Fruit fly (Drosophila melanogaster): Measurements from ENCODE around the gene CG34348.
A peak's percentile ranks its signal among the peaks of the same experiment; 100 is the strongest.

The CG34348 gene

DNA sequence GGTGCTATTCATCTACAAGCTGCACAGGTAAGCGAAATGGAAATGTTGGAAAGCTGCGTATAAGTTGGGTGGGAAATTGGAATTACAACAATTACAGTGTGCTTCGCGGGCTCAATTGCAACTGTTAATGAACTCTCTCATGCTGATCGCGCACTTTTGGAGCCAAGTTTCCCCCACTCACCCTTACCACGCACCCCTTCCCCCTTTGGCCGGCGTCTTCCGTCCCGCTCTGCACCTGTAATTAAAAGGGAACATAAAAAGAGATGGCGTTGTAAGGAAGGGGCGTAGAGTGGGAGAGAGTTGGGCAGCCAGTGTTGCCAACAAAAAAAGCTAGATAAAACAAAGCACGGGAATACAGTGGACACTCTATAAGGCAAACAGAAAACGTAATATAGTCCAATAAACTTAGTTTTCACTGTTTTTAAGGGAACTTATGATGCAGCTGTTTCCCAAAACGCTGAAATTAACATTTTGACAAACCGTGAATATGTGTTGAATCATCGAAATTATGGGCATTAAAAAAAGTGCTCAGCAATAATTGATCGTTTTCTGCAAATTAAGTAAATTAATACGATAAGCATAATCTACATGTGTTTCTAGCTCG, 1.1 kb downstream of the CG34348 start:
- TF ChIP-seq pad (GFP tag; optimal IDR thresholded peaks at IDR 0.05), result peak; percentile 97
- peak; percentile 9 for TF ChIP-seq CG14711 (tag; optimal IDR thresholded peaks at IDR 0.05)
- peak; percentile 44 for TF ChIP-seq CG5204 (GFP tag; optimal IDR thresholded peaks at IDR 0.05)
- no peak for TF ChIP-seq bab1 (GFP tag; optimal IDR thresholded peaks at IDR 0.05)
- peak; percentile 34 for TF ChIP-seq CG11617 (GFP tag; optimal IDR thresholded peaks at IDR 0.05)
- TF ChIP-seq ovo (GFP tag; optimal IDR thresholded peaks at IDR 0.05), result peak; percentile 36
- no peak for TF ChIP-seq Clk (GFP tag; optimal IDR thresholded peaks at IDR 0.05)
- peak; percentile 7 for TF ChIP-seq CG7045 (GFP tag; optimal IDR thresholded peaks at IDR 0.05)
- peak; percentile 29 for TF ChIP-seq CG1620 (GFP tag; optimal IDR thresholded peaks at IDR 0.05)
- peak; percentile 23 for TF ChIP-seq CG7101 (tag; optimal IDR thresholded peaks at IDR 0.05)
- TF ChIP-seq kay (GFP tag; ENCODE audit: borderline replicate concordance), result no peak
- peak; percentile 16 for TF ChIP-seq cic (GFP tag; optimal IDR thresholded peaks at IDR 0.05)
- TF ChIP-seq tj (GFP tag; optimal IDR thresholded peaks at IDR 0.05), result peak; percentile 99

DNA sequence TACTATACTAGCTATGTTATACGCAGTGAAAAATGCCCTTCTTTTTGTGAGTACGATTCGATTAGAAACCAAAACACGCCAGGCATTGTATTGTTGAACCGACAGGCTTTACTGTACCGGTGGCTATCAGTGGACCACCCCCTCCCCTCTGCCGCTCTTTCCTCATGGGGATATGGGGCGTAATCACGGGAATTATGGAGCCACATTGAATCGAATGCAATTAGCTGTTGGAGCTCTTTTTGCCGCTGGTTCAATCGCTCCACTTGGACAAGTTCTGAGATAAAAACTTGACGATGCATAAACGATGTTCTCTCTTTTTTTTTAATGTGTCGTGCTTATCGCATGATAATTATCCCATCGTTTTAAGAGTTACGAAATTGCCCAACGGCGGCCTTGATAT, 2.5 kb downstream of the CG34348 start:
- TF ChIP-seq CG7101 (tag; optimal IDR thresholded peaks at IDR 0.05), result peak; percentile 8
- no peak for TF ChIP-seq CG7045 (GFP tag; optimal IDR thresholded peaks at IDR 0.05)

DNA sequence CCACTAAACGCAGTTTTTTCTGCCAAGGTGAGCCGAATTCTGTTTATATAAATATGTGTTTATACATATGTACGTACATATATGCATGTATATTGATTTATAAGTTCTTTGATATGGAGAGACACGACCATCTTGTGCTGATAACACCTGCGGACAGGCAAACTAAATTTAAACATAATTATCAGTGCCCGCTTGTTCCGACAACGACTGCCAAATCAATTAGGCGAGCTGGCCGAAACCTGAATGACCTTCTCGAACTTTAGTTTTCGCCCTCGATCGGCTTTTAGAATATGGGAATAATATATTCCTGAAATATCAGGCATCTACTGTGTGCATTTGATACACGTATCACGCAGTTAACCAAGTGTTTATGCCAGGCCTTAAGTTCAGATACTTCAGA, 3.1 kb downstream of the CG34348 start:
- TF ChIP-seq cic (GFP tag; optimal IDR thresholded peaks at IDR 0.05), result no peak
- no peak for TF ChIP-seq ovo (GFP tag; optimal IDR thresholded peaks at IDR 0.05)
- TF ChIP-seq CG14711 (tag; optimal IDR thresholded peaks at IDR 0.05), result no peak

DNA sequence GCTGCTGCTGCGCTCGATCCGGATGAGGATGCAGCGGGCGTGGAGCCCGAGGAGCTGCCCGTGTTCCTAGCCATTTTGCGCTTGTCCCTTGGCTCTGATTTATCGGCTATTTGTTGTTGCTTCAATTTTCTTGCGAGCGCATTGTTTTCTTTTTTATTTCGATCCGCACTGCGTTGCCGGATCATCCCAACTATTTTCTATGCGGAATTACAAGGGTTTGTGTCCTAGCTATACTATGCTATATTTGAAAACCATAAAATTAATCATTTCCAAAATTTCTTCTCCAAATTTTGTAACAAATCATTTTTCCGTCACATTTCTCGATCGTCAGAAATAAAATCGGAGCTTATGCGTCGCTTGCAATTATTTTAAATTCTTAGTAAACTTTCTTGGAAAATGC, 8.1 kb downstream of the CG34348 start, which contains the start of the genes GCS1 and CG11756:
GCS1 (minus strand) TSS at position 193 of the 400 bp plus-strand sequence.
CG11756 (plus strand) TSS at position 312 of the 400 bp plus-strand sequence.
- TF ChIP-seq bab1 (GFP tag; optimal IDR thresholded peaks at IDR 0.05) (peak; percentile 12), CG1620 (GFP tag; optimal IDR thresholded peaks at IDR 0.05) (peak; percentile 8), Mnt (GFP tag; optimal IDR thresholded peaks at IDR 0.05) (peak; percentile 19), CG11617 (GFP tag; optimal IDR thresholded peaks at IDR 0.05) (peak; percentile 12), CG33017 (tag; optimal IDR thresholded peaks at IDR 0.05) (no peak)

DNA sequence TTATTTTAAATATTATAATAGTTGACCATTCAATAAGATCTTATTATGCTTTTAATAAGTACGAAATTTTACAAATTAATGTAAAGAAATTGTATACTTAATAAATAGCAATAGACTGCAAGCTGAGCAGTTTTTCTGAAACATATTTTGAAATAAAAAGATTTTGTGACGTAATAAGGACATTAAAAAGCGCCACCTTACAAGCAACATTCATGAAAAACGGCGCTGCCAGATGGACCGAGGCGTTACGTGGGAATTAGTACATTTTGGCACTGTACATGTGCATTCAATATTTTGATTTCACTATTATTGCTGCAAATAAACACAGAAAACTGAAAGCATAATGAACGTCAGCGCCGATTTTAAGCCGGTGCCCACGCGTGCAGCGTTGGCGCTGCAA, 9.2 kb downstream of the CG34348 start, which contains the start of gene CG1738:
CG1738 (plus strand) TSS at position 221 of the 400 bp plus-strand sequence.
- TF ChIP-seq CG7101 (tag; optimal IDR thresholded peaks at IDR 0.05) (peak; percentile 52), cic (GFP tag; optimal IDR thresholded peaks at IDR 0.05) (no peak), CG5204 (GFP tag; optimal IDR thresholded peaks at IDR 0.05) (no peak), CG12768 (GFP tag; optimal IDR thresholded peaks at IDR 0.05) (no peak), ovo (GFP tag; optimal IDR thresholded peaks at IDR 0.05) (no peak), Crg-1 (GFP tag; optimal IDR thresholded peaks at IDR 0.05) (no peak), Clk (GFP tag; optimal IDR thresholded peaks at IDR 0.05) (no peak), bab1 (GFP tag; optimal IDR thresholded peaks at IDR 0.05) (no peak), cnc (optimal IDR thresholded peaks at IDR 0.05) (no peak), tj (GFP tag; optimal IDR thresholded peaks at IDR 0.05) (no peak), CG33017 (tag; optimal IDR thresholded peaks at IDR 0.05) (no peak), kay (GFP tag; ENCODE audit: borderline replicate concordance) (no peak), CG1620 (GFP tag; optimal IDR thresholded peaks at IDR 0.05) (no peak), Mnt (GFP tag; optimal IDR thresholded peaks at IDR 0.05) (peak; percentile 95), CG14711 (tag; optimal IDR thresholded peaks at IDR 0.05) (peak; percentile 55), CG7045 (GFP tag; optimal IDR thresholded peaks at IDR 0.05) (no peak), toe (GFP tag; optimal IDR thresholded peaks at IDR 0.05) (no peak), pad (GFP tag; optimal IDR thresholded peaks at IDR 0.05) (no peak), Hr96 (GFP tag; optimal IDR thresholded peaks at IDR 0.05) (no peak), CG11617 (GFP tag; optimal IDR thresholded peaks at IDR 0.05) (peak; percentile 9)

DNA sequence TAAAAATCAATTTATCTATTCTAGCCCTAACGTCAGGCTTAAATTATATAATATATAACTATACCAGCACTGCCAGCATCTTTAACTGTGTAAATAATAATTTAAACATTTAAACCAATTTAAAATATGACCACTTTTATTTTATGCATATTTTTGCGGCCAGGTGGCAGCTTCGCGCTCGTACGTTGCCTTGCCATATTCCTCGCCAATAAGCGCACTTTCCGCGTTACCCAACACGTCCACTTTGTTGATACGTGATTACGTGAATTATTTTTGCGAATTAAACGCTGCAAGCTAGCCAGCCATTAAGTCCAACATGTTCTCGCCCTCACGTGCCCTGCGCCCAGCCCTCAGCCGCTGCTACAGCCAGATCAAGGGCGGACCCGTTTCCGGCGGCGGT, 10.1 kb downstream of the CG34348 start, which contains the start of gene NdufV3:
NdufV3 (plus strand) TSS at position 219 of the 400 bp plus-strand sequence.
- TF ChIP-seq Mnt (GFP tag; optimal IDR thresholded peaks at IDR 0.05), result peak; percentile 75
- no peak for TF ChIP-seq Clk (GFP tag; optimal IDR thresholded peaks at IDR 0.05)
- peak; percentile 59 for TF ChIP-seq Crg-1 (GFP tag; optimal IDR thresholded peaks at IDR 0.05)
- TF ChIP-seq Hr96 (GFP tag; optimal IDR thresholded peaks at IDR 0.05), result no peak
- peak; percentile 69 for TF ChIP-seq CG7101 (tag; optimal IDR thresholded peaks at IDR 0.05)
- peak; percentile 43 for TF ChIP-seq bab1 (GFP tag; optimal IDR thresholded peaks at IDR 0.05)
- peak; percentile 66 for TF ChIP-seq CG14711 (tag; optimal IDR thresholded peaks at IDR 0.05)
- peak; percentile 2 for TF ChIP-seq CG5204 (GFP tag; optimal IDR thresholded peaks at IDR 0.05)
- peak; percentile 61 for TF ChIP-seq CG1620 (GFP tag; optimal IDR thresholded peaks at IDR 0.05)
- peak; percentile 37 for TF ChIP-seq toe (GFP tag; optimal IDR thresholded peaks at IDR 0.05)
- no peak for TF ChIP-seq CG11617 (GFP tag; optimal IDR thresholded peaks at IDR 0.05)

All from whole organism, adult.